Fruit fly (Drosophila melanogaster) S2 (cell line): ENCODE results near the gene Kots.

ENCODE experiments used
- CG8478 ChIP-seq: fragments of >200 bp; optimal IDR thresholded peaks from 2 replicates; lab custom pipeline; 2018
- CTCF ChIP-seq, 2 experiments: fragments of >200 bp; optimal IDR thresholded peaks; 2 replicates each; lab custom pipeline; 2018

dm6 chr3R:14009643-14010042 lies 45.7 kb upstream of the Kots start:
- TF ChIP-seq CTCF (optimal IDR thresholded peaks at IDR 0.05; lab: Kevin White, UChicago) (no peak), CG8478 (no peak)
